Worm (Caenorhabditis elegans): ENCODE data around the gene T08D10.4.

DNA sequence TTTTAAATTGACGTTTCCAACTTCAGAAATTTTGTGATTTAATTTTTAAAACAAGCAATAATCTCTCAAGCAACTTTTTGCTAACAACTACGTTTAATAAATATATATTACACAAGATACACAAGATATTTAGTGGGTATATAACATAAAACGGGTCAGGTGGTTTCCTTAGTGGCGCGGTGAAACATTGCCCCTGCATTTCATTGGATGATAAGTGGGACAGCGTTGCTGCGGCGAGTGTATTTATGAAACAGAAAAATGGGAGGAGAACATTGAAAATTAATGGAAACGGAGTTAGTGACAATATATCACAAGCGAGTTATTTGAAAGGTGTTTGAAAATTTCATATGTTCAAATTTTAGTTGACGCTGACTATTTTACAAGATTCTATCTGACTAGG lies 39.6 kb upstream of the T08D10.4 start:
- TF ChIP-seq pqm-1 (tag; optimal IDR thresholded peaks at IDR 0.05) (no peak), ceh-31 (tag; optimal IDR thresholded peaks at IDR 0.05) (no peak), C08G9.2 (tag; optimal IDR thresholded peaks at IDR 0.05) (no peak), ceh-2 (tag; optimal IDR thresholded peaks at IDR 0.05) (no peak), elt-4 (tag; optimal IDR thresholded peaks at IDR 0.05) (no peak), mec-3 (tag; optimal IDR thresholded peaks at IDR 0.05; ENCODE audit: borderline replicate concordance) (no peak), T23F11.4 (GFP tag; optimal IDR thresholded peaks at IDR 0.05) (no peak), lin-11 (tag; optimal IDR thresholded peaks at IDR 0.05) (no peak)

All from whole organism, late embryonic.